Worm (Caenorhabditis elegans) whole organism, young adult: ENCODE data around the gene F56C9.6.
A peak's percentile ranks its signal among the peaks of the same experiment; 100 is the strongest.

Experiments
- ama-1 ChIP-seq, 3 experiments: fragments of 150-350 bp in 1 of 3; sonication (generic microtip) in 2 of 3; optimal IDR thresholded peaks; 2 replicates each; lab custom pipeline; 2014 to 2018; ENCODE audit warnings: missing biosample characterization in 2 of 3, missing genetic modification characterization in 2 of 3, missing genetic modification reagents in 2 of 3
- chd-7 ChIP-seq: sonication (generic microtip); optimal IDR thresholded peaks from 2 replicates; lab custom pipeline; 2016; ENCODE audit warnings: mild to moderate bottlenecking, missing genetic modification characterization, moderate library complexity, missing compliant biosample characterization
- ekl-4 ChIP-seq: fragments of 200-800 bp; sonication (Bioruptor generic); IDR thresholded peaks from 2 replicates; pipeline ENCODE4 v1.3.6; 2022; ENCODE audit warnings: missing genetic modification reagents, missing genetic modification characterization, missing compliant biosample characterization
- let-607 ChIP-seq, 2 experiments: fragments of 200-800 bp in 1 of 2; sonication (Bioruptor generic) in 1 of 2; sonication (generic microtip) in 1 of 2; optimal IDR thresholded peaks; 2 replicates each; lab custom pipeline; 2016 to 2018; ENCODE audit warnings: mild to moderate bottlenecking in 2 of 2, missing compliant biosample characterization in 2 of 2, missing genetic modification characterization in 2 of 2, moderate library complexity in 2 of 2, missing genotype in 1 of 2
- madf-8 ChIP-seq: fragments of 200-800 bp; sonication (Bioruptor generic); conservative IDR thresholded peaks from 2 replicates; pipeline ENCODE4 v1.3.6; 2022; ENCODE audit warnings: missing genetic modification reagents, missing genetic modification characterization, missing compliant biosample characterization
- pha-4 ChIP-seq: fragments of 150-350 bp; sonication (generic microtip); optimal IDR thresholded peaks from 2 replicates; lab custom pipeline; 2014; ENCODE audit warnings: missing biosample characterization, missing genetic modification reagents, missing genetic modification characterization
- snpc-4 ChIP-seq, 5 experiments: fragments of 150-350 bp in 1 of 5; sonication (generic microtip) in 4 of 5; optimal IDR thresholded peaks; 2 replicates each; lab custom pipeline; 2014 to 2018; ENCODE audit warnings: missing genetic modification characterization in 5 of 5, missing biosample characterization in 3 of 5, antibody characterized with exemption in 2 of 5, mild to moderate bottlenecking in 2 of 5, missing compliant biosample characterization in 2 of 5, missing genotype in 2 of 5, moderate library complexity in 2 of 5, missing genetic modification reagents in 1 of 5
- unc-62 ChIP-seq: fragments of 150-350 bp; optimal IDR thresholded peaks from 2 replicates; lab custom pipeline; 2014; ENCODE audit warnings: missing biosample characterization, missing genetic modification reagents, missing genetic modification characterization
- ztf-25 ChIP-seq: fragments of 200-800 bp; sonication (Bioruptor generic); IDR thresholded peaks from 2 replicates; pipeline ENCODE4 v1.3.6; 2022; ENCODE audit warnings: missing genetic modification reagents, missing genetic modification characterization, missing compliant biosample characterization

DNA sequence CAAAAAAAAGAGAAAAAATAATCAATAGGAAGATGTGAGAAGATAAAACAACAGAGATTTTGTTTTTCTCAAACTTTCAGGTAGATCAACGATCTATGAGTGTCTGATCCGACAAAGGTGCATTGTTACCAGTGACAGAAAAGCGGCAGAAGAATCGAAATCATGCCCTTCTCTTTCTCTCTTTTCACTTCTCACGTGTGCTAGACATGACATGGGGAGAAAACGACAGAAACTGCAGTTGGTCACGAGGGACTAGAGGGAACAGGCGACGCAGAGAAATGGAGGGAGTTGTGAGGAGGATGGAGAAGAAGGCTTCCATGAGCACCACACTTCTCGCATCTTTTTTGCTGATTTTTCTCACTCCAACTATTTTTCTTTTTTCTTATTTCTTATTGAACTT, 24.6 kb upstream of the F56C9.6 start, which contains the start of gene F56C9.10:
- TF ChIP-seq ztf-25 (GFP tag; lab: Robert Waterston, UW) = no peak
- TF ChIP-seq pha-4 (tag; lab: Kevin White, UChicago) = no peak
- peak; percentile 67 to 69 for TF ChIP-seq let-607 (tag; optimal IDR thresholded peaks at IDR 0.05; lab: Kevin White, UChicago)
- no peak for TF ChIP-seq madf-8 (GFP tag; lab: Robert Waterston, UW)
- no peak for TF ChIP-seq ama-1 (optimal IDR thresholded peaks at IDR 0.05; lab: Kevin White, UChicago)
- TF ChIP-seq ama-1 (GFP tag; optimal IDR thresholded peaks at IDR 0.05; lab: Kevin White, UChicago) = no peak
- TF ChIP-seq unc-62 (GFP tag; lab: Kevin White, UChicago) = peak; percentile 90
- TF ChIP-seq snpc-4 (GFP tag; optimal IDR thresholded peaks at IDR 0.05; lab: Kevin White, UChicago) = no peak
- peak; percentile 51 to 60 (median 54) for TF ChIP-seq snpc-4 (tag; optimal IDR thresholded peaks at IDR 0.05; lab: Kevin White, UChicago)
- peak; percentile 82 for TF ChIP-seq chd-7 (tag; lab: Kevin White, UChicago)
- TF ChIP-seq ekl-4 = peak; percentile 71; the same call in 1 of the 2 replicates
